Fruit fly (Drosophila melanogaster): ENCODE data around the gene CecA1.

The CecA1 gene

dm6 chr3R:30205946-30206345, 4.7 kb upstream of the CecA1 start:
- TF ChIP-seq usp (GFP tag; optimal IDR thresholded peaks at IDR 0.05) (no peak), sage (GFP tag; optimal IDR thresholded peaks at IDR 0.05) (peak; percentile 3), CrebA (GFP tag; optimal IDR thresholded peaks at IDR 0.05; ENCODE audit: borderline replicate concordance) (no peak)

DNA sequence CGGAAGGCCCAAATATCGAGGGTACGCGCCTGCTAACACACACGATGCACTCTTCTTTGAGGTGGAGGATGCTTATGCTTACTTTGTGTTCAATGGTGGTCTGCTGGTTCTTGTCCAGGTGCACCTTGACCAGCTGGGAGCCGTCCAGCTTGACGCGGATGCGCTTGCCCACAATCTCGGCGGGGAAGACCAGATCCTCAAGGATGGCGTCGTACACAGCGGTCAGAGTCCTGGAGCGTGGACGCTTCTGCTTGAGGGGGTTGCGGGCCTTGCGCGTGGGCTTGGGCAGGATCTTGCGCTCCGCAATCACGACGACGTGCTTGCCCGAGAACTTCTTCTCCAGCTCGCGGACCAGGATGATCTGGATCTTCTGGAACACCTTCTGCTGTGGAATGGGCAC, 2.7 kb upstream of the CecA1 start:
- TF ChIP-seq GATAd (GFP tag; optimal IDR thresholded peaks at IDR 0.05): no peak
- no peak for TF ChIP-seq dmrt93B (GFP tag; optimal IDR thresholded peaks at IDR 0.05)
- no peak for TF ChIP-seq Vsx2 (GFP tag; optimal IDR thresholded peaks at IDR 0.05; ENCODE audit: partially characterized antibody)
- no peak for TF ChIP-seq br (GFP tag; optimal IDR thresholded peaks at IDR 0.05)
- TF ChIP-seq Dif (GFP tag; optimal IDR thresholded peaks at IDR 0.05; ENCODE audit: partially characterized antibody): no peak
- TF ChIP-seq Myc (optimal IDR thresholded peaks at IDR 0.05): no peak
- no peak for TF ChIP-seq dsf (GFP tag; optimal IDR thresholded peaks at IDR 0.05; ENCODE audit: borderline replicate concordance)
- no peak for TF ChIP-seq rgr (GFP tag; optimal IDR thresholded peaks at IDR 0.05)
- no peak for TF ChIP-seq Hnf4 (GFP tag; optimal IDR thresholded peaks at IDR 0.05)
- TF ChIP-seq lola (GFP tag; optimal IDR thresholded peaks at IDR 0.05): no peak
- TF ChIP-seq CG32264 (GFP tag; optimal IDR thresholded peaks at IDR 0.05): no peak
- TF ChIP-seq OdsH (GFP tag; optimal IDR thresholded peaks at IDR 0.05): no peak
- TF ChIP-seq CG9705 (GFP tag; optimal IDR thresholded peaks at IDR 0.05): no peak
- TF ChIP-seq Hr83 (GFP tag; optimal IDR thresholded peaks at IDR 0.05; ENCODE audit: poor library complexity, severe bottlenecking): no peak
- TF ChIP-seq usp (GFP tag; optimal IDR thresholded peaks at IDR 0.05): no peak
- no peak for TF ChIP-seq Hr78 (GFP tag; optimal IDR thresholded peaks at IDR 0.05)
- no peak for TF ChIP-seq N (GFP tag; optimal IDR thresholded peaks at IDR 0.05)
- no peak for TF ChIP-seq ey (GFP tag; optimal IDR thresholded peaks at IDR 0.05)

DNA sequence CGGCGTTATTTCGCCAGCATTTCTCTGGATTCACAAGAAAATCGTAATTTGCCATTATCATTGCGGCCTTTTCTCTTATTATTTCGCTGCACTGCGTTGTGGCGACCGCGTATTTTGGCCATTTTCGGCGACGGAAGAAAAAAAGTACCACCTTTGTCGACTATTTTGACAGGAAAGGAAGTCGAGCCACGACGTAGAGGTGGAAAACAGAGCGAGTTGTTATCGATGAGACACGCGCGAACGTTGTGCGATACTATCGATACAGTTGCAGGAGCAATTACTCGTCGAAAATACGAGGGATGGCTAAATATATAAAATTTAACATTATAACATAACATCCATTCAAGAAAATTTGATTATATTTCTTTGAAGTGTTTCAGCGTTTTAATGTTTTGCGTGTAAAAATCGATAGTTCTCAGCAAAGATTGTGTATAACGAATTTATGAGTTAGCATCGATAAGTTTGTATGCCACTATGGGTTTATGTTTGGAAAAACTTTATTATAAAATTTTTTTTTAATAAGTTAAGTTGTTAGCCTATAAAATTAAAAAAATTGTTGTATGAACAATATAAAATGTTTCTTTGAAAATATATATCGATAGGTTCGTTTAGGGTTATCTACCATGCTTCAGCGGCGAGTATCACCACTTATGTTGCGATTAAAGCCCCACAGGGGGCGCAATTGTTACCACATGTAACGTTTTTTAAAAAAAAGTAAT, 1.7 kb upstream of the CecA1 start, which contains the start of gene RpS7:
Gene RpS7 (minus strand): TSS at position 255 of the 719 bp plus-strand sequence.
- TF ChIP-seq CrebA (GFP tag; optimal IDR thresholded peaks at IDR 0.05; ENCODE audit: borderline replicate concordance): no peak
- TF ChIP-seq foxo (GFP tag; optimal IDR thresholded peaks at IDR 0.05): peak in 1 of 2 experiments; percentile 44
- TF ChIP-seq tai (GFP tag; optimal IDR thresholded peaks at IDR 0.05): no peak
- peak; percentile 77 for TF ChIP-seq Sp1 (GFP tag; optimal IDR thresholded peaks at IDR 0.05)
- no peak for TF ChIP-seq jim (GFP tag; optimal IDR thresholded peaks at IDR 0.05)
- TF ChIP-seq rgr (GFP tag; optimal IDR thresholded peaks at IDR 0.05): peak; percentile 69
- no peak for TF ChIP-seq brk (GFP tag; optimal IDR thresholded peaks at IDR 0.05)
- no peak for TF ChIP-seq pan (optimal IDR thresholded peaks at IDR 0.05)
- peak; percentile 47 for TF ChIP-seq psq (GFP tag; optimal IDR thresholded peaks at IDR 0.05)
- TF ChIP-seq ey (GFP tag; optimal IDR thresholded peaks at IDR 0.05): peak; percentile 13
- TF ChIP-seq sage (GFP tag; optimal IDR thresholded peaks at IDR 0.05): no peak
- peak; percentile 39 for TF ChIP-seq br (GFP tag; optimal IDR thresholded peaks at IDR 0.05)
- TF ChIP-seq usp (GFP tag; optimal IDR thresholded peaks at IDR 0.05): no peak
- TF ChIP-seq woc (GFP tag; optimal IDR thresholded peaks at IDR 0.05): peak; percentile 29
- TF ChIP-seq GATAd (GFP tag; optimal IDR thresholded peaks at IDR 0.05): peak; percentile 45
- TF ChIP-seq Abd-B (GFP tag; optimal IDR thresholded peaks at IDR 0.05): no peak
- peak; percentile 70 for TF ChIP-seq CG9705 (GFP tag; optimal IDR thresholded peaks at IDR 0.05)
- TF ChIP-seq N (GFP tag; optimal IDR thresholded peaks at IDR 0.05): no peak
- TF ChIP-seq lola (GFP tag; optimal IDR thresholded peaks at IDR 0.05): no peak
- TF ChIP-seq Hr83 (GFP tag; optimal IDR thresholded peaks at IDR 0.05; ENCODE audit: poor library complexity, severe bottlenecking): peak; percentile 82
- TF ChIP-seq Dif (GFP tag; optimal IDR thresholded peaks at IDR 0.05; ENCODE audit: partially characterized antibody): no peak
- peak; percentile 53 for TF ChIP-seq Myc (optimal IDR thresholded peaks at IDR 0.05)
- TF ChIP-seq dl (GFP tag; optimal IDR thresholded peaks at IDR 0.05; ENCODE audit: insufficient read depth in 1 of 2, partially characterized antibody in 2 of 2): no peak
- peak; percentile 34 for TF ChIP-seq Hnf4 (GFP tag; optimal IDR thresholded peaks at IDR 0.05)
- TF ChIP-seq OdsH (GFP tag; optimal IDR thresholded peaks at IDR 0.05): peak; percentile 42
- TF ChIP-seq Hr78 (GFP tag; optimal IDR thresholded peaks at IDR 0.05): no peak
- TF ChIP-seq HLH106 (tag; optimal IDR thresholded peaks at IDR 0.05): peak; percentile 67
- no peak for TF ChIP-seq Dfd (GFP tag; optimal IDR thresholded peaks at IDR 0.05)
- peak; percentile 55 for TF ChIP-seq fru (GFP tag; optimal IDR thresholded peaks at IDR 0.05)
- peak; percentile 64 for TF ChIP-seq dmrt93B (GFP tag; optimal IDR thresholded peaks at IDR 0.05)
- TF ChIP-seq sv (GFP tag; optimal IDR thresholded peaks at IDR 0.05): peak; percentile 56
- TF ChIP-seq CG32264 (GFP tag; optimal IDR thresholded peaks at IDR 0.05): no peak
- TF ChIP-seq Rel (GFP tag; optimal IDR thresholded peaks at IDR 0.05): no peak
- peak; percentile 49 for TF ChIP-seq Rel (tag; optimal IDR thresholded peaks at IDR 0.05)
- peak; percentile 34 for TF ChIP-seq Jra (GFP tag; optimal IDR thresholded peaks at IDR 0.05)
- TF ChIP-seq h (GFP tag; optimal IDR thresholded peaks at IDR 0.05): peak; percentile 84
- peak; percentile 36 for TF ChIP-seq dsf (GFP tag; optimal IDR thresholded peaks at IDR 0.05; ENCODE audit: borderline replicate concordance)
- no peak for TF ChIP-seq Vsx2 (GFP tag; optimal IDR thresholded peaks at IDR 0.05; ENCODE audit: partially characterized antibody)
- TF ChIP-seq Mio (GFP tag; optimal IDR thresholded peaks at IDR 0.05): no peak
